Fruit fly (Drosophila melanogaster): ENCODE data around the gene Ets65A.

Gene Ets65A

DNA sequence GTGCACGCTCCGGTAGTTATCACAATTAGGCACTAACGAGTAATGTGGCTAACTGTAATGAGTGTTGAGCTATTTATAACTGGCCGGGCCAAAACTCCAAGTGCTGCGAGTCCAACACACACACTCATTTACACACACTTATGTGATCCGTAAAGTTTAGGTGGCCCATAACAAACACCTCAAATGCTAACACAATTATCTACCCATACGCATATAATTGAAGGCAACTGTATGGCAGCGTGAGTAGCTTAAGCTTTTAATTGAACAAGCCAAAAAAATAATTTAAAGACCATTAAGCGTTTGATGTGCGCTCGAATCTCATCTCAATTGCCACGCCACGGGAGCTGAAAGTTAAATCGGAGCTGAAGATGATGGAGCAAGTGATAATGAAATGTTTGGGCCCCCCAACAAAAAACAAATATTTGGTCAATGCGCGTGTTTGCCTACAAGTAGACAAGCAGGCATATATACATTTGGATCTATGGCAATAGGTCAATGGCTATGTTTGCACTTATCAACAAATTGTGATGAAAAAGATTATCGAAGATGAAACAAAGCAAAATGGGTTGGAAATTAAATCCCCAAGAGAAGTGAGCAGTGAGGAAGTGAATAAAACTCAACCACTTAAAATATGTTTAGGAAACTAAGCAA lies 42.6 kb downstream of the Ets65A start, which contains the start of gene Cpr65Av (continued):
- TF ChIP-seq CG6254 (GFP tag; optimal IDR thresholded peaks at IDR 0.05): no peak
- peak; percentile 34; the same call in 1 of the 2 replicates for TF ChIP-seq CG14014 (GFP tag; IDR thresholded peaks at IDR 0.05)
- TF ChIP-seq sens (GFP tag): peak; percentile 83
- no peak for TF ChIP-seq Elba2 (GFP tag; optimal IDR thresholded peaks at IDR 0.05)
- peak; percentile 37 for TF ChIP-seq CG2875 (GFP tag; optimal IDR thresholded peaks at IDR 0.05)
- TF ChIP-seq CoRest (tag; optimal IDR thresholded peaks at IDR 0.05): peak; percentile 7
- no peak for TF ChIP-seq ac (GFP tag; optimal IDR thresholded peaks at IDR 0.05)
- peak; percentile 23 for TF ChIP-seq CG12219 (GFP tag; optimal IDR thresholded peaks at IDR 0.05)
- no peak for TF ChIP-seq h (optimal IDR thresholded peaks at IDR 0.05)
- TF ChIP-seq emc (GFP tag; optimal IDR thresholded peaks at IDR 0.05): no peak
- TF ChIP-seq Dip2 (GFP tag; IDR thresholded peaks at IDR 0.05): no peak
- no peak for TF ChIP-seq CG33213 (GFP tag; optimal IDR thresholded peaks at IDR 0.05)
- TF ChIP-seq CG4707 (GFP tag; optimal IDR thresholded peaks at IDR 0.05): peak; percentile 28
- no peak for TF ChIP-seq Antp (GFP tag; optimal IDR thresholded peaks at IDR 0.05)
- TF ChIP-seq CG32772 (GFP tag; IDR thresholded peaks at IDR 0.05): no peak
- no peak for TF ChIP-seq Oli (tag; optimal IDR thresholded peaks at IDR 0.05)
- TF ChIP-seq chn (GFP tag; optimal IDR thresholded peaks at IDR 0.05): no peak
- TF ChIP-seq unpg (GFP tag; optimal IDR thresholded peaks at IDR 0.05): peak; percentile 24
- TF ChIP-seq Med (GFP tag): peak; percentile 52
- TF ChIP-seq CG9932 (GFP tag; IDR thresholded peaks at IDR 0.05): no peak
- no peak for TF ChIP-seq tna (GFP tag; IDR thresholded peaks at IDR 0.05; ENCODE audit: partially characterized antibody)
- peak; percentile 16 for TF ChIP-seq fd64A (GFP tag; optimal IDR thresholded peaks at IDR 0.05)
- TF ChIP-seq Lhr (GFP tag; optimal IDR thresholded peaks at IDR 0.05): no peak
- TF ChIP-seq HLH3B (GFP tag; IDR thresholded peaks at IDR 0.05): 0 out of 2 replicates have a peak, but pooled peaks have one; percentile 34
- TF ChIP-seq H2.0 (GFP tag; IDR thresholded peaks at IDR 0.05): no peak
- TF ChIP-seq hth (optimal IDR thresholded peaks at IDR 0.05): no peak
- TF ChIP-seq CG10979 (tag; optimal IDR thresholded peaks at IDR 0.05): no peak
- TF ChIP-seq CG12155 (GFP tag; optimal IDR thresholded peaks at IDR 0.05): no peak
- 0 out of 2 replicates have a peak, but pooled peaks have one; percentile 20 for TF ChIP-seq onecut (GFP tag; IDR thresholded peaks at IDR 0.05)
- peak; percentile 2 for TF ChIP-seq CG17385 (GFP tag; optimal IDR thresholded peaks at IDR 0.05)
- no peak for TF ChIP-seq CG11093 (GFP tag; IDR thresholded peaks at IDR 0.05)
- TF ChIP-seq sqz (GFP tag; optimal IDR thresholded peaks at IDR 0.05): peak; percentile 43
- no peak for TF ChIP-seq tgo (GFP tag; IDR thresholded peaks at IDR 0.05)
- no peak for TF ChIP-seq luna (GFP tag; optimal IDR thresholded peaks at IDR 0.05)
- TF ChIP-seq toy (GFP tag; IDR thresholded peaks at IDR 0.05): no peak
- TF ChIP-seq CG9215 (GFP tag; IDR thresholded peaks at IDR 0.05): no peak
- no peak for TF ChIP-seq ranshi (GFP tag; IDR thresholded peaks at IDR 0.05)
- no peak for TF ChIP-seq zfh1 (GFP tag; IDR thresholded peaks at IDR 0.05)
- no peak for TF ChIP-seq Vsx1 (GFP tag; optimal IDR thresholded peaks at IDR 0.05)
- peak; percentile 54 for TF ChIP-seq PHDP (tag; optimal IDR thresholded peaks at IDR 0.05)
- no peak for TF ChIP-seq chinmo (GFP tag; IDR thresholded peaks at IDR 0.05; ENCODE audit: partially characterized antibody)
- no peak for TF ChIP-seq zfh2 (GFP tag; optimal IDR thresholded peaks at IDR 0.05)
- peak; percentile 13 for TF ChIP-seq Blimp-1 (GFP tag; optimal IDR thresholded peaks at IDR 0.05)
- peak; percentile 25 for TF ChIP-seq Fer1 (GFP tag; optimal IDR thresholded peaks at IDR 0.05)
- no peak for TF ChIP-seq CG4360 (GFP tag; IDR thresholded peaks at IDR 0.05)
- no peak for TF ChIP-seq insv (GFP tag; optimal IDR thresholded peaks at IDR 0.05)
- TF ChIP-seq CG6272 (GFP tag; IDR thresholded peaks at IDR 0.05): no peak
- no peak for TF ChIP-seq Hand (GFP tag; optimal IDR thresholded peaks at IDR 0.05)
- peak; percentile 32 for TF ChIP-seq gem (tag; optimal IDR thresholded peaks at IDR 0.05)
- TF ChIP-seq fd3F (GFP tag; optimal IDR thresholded peaks at IDR 0.05): no peak
- no peak for TF ChIP-seq dysf (GFP tag; IDR thresholded peaks at IDR 0.05)
